Worm (Caenorhabditis elegans) whole organism, midembryonic: Measurements from ENCODE around the gene vps-39.
A peak's percentile ranks its signal among the peaks of the same experiment; 100 is the strongest.

Experiments used
- T22C8.4 ChIP-seq: fragments of 200-800 bp; sonication (Bioruptor generic); IDR thresholded peaks from 2 replicates; pipeline ENCODE4 v1.3.6; 2022; ENCODE audit warnings: missing genetic modification characterization, missing compliant biosample characterization
- cog-1 ChIP-seq: sonication (generic microtip); optimal IDR thresholded peaks from 2 replicates; lab custom pipeline; 2016; ENCODE audit warnings: missing genetic modification characterization, missing compliant biosample characterization
- flt-1 ChIP-seq: fragments of 200-800 bp; sonication (Bioruptor generic); IDR thresholded peaks from 2 replicates; pipeline ENCODE4 v1.3.6; 2022; ENCODE audit warnings: missing genetic modification characterization, missing compliant biosample characterization
- klf-2 ChIP-seq: fragments of 200-800 bp; sonication (Bioruptor generic); conservative IDR thresholded peaks from 2 replicates; pipeline ENCODE4 v1.3.6; 2022; ENCODE audit warnings: missing genetic modification reagents, missing genetic modification characterization, missing compliant biosample characterization
- med-1 ChIP-seq: sonication (generic microtip); optimal IDR thresholded peaks from 2 replicates; lab custom pipeline; 2017; ENCODE audit warnings: missing genetic modification characterization, mild to moderate bottlenecking, missing compliant biosample characterization, antibody characterized with exemption, missing genetic modification reagents; ENCODE audit not compliant: insufficient read depth
- ref-1 ChIP-seq: fragments of 200-800 bp; sonication (Bioruptor generic); conservative IDR thresholded peaks from 2 replicates; pipeline ENCODE4 v1.3.6; 2022; ENCODE audit warnings: missing genetic modification reagents, missing genetic modification characterization, missing compliant biosample characterization
- tab-1 ChIP-seq: fragments of 200-800 bp; sonication (Bioruptor generic); IDR thresholded peaks from 2 replicates; pipeline ENCODE4 v1.3.6; 2022; ENCODE audit warnings: missing genetic modification characterization, missing compliant biosample characterization
- ztf-23 ChIP-seq: fragments of 200-800 bp; sonication (Bioruptor generic); IDR thresholded peaks from 2 replicates; pipeline ENCODE4 v1.3.6; 2022; ENCODE audit warnings: missing genetic modification reagents, missing genetic modification characterization, missing compliant biosample characterization
- ztf-29 ChIP-seq: fragments of 200-800 bp; sonication (Bioruptor generic); IDR thresholded peaks from 2 replicates; pipeline ENCODE4 v1.3.6; 2022; ENCODE audit warnings: missing genetic modification reagents, missing genetic modification characterization, missing compliant biosample characterization

ce11 chrV:14002402-14002801 lies 35.8 kb downstream of the vps-39 start:
- TF ChIP-seq flt-1 (GFP tag; lab: Robert Waterston, UW) (no peak), ref-1 (GFP tag; lab: Robert Waterston, UW) (no peak), ztf-23 (no peak), tab-1 (no peak), T22C8.4 (GFP tag; lab: Robert Waterston, UW) (no peak), med-1 (no peak), klf-2 (GFP tag; lab: Robert Waterston, UW) (no peak), ztf-29 (GFP tag; lab: Robert Waterston, UW) (no peak), cog-1 (tag; lab: Kevin White, UChicago) (peak; percentile 24)
